Worm (Caenorhabditis elegans) whole organism, L2 larva: Measurements from ENCODE around the gene T23E7.2.

Experiments
- C34F6.9 ChIP-seq: fragments of 150-350 bp; optimal IDR thresholded peaks from 2 replicates; lab custom pipeline; 2014; ENCODE audit warnings: missing biosample characterization, missing genetic modification characterization
- F13H6.1 ChIP-seq: sonication (generic microtip); optimal IDR thresholded peaks from 2 replicates; lab custom pipeline; 2016; ENCODE audit warnings: missing genetic modification characterization, missing compliant biosample characterization
- ZK546.5 ChIP-seq: sonication (generic microtip); optimal IDR thresholded peaks from 2 replicates; lab custom pipeline; 2017; ENCODE audit warnings: missing biosample characterization, missing genetic modification characterization
- blmp-1 ChIP-seq: sonication (generic microtip); optimal IDR thresholded peaks from 2 replicates; lab custom pipeline; 2017; ENCODE audit warnings: missing genetic modification characterization, mild to moderate bottlenecking, missing compliant biosample characterization, antibody characterized with exemption, moderate library complexity; ENCODE audit not compliant: insufficient read depth
- ceh-16 ChIP-seq: fragments of 150-350 bp; optimal IDR thresholded peaks from 2 replicates; lab custom pipeline; 2014; ENCODE audit warnings: missing biosample characterization, missing genetic modification characterization
- crh-2 ChIP-seq: sonication (generic microtip); optimal IDR thresholded peaks from 2 replicates; lab custom pipeline; 2017; ENCODE audit warnings: missing biosample characterization, missing genetic modification characterization
- egl-27 ChIP-seq: sonication (generic microtip); optimal IDR thresholded peaks from 3 replicates; lab custom pipeline; 2017; ENCODE audit warnings: missing biosample characterization, missing genetic modification reagents, missing genetic modification characterization
- elt-1 ChIP-seq: fragments of 150-350 bp; optimal IDR thresholded peaks from 2 replicates; lab custom pipeline; 2014; ENCODE audit warnings: missing biosample characterization, missing genetic modification characterization
- elt-3 ChIP-seq: sonication (generic microtip); optimal IDR thresholded peaks from 2 replicates; lab custom pipeline; 2017; ENCODE audit warnings: missing biosample characterization, missing genetic modification characterization
- fos-1 ChIP-seq: fragments of 150-350 bp; optimal IDR thresholded peaks from 2 replicates; lab custom pipeline; 2014; ENCODE audit warnings: missing biosample characterization, missing genetic modification characterization
- gmeb-1 ChIP-seq: fragments of 150-350 bp; optimal IDR thresholded peaks from 2 replicates; lab custom pipeline; 2014; ENCODE audit warnings: missing biosample characterization, missing genetic modification characterization
- lsy-2 ChIP-seq, 2 experiments: fragments of 150-350 bp in 1 of 2; sonication (generic microtip) in 1 of 2; optimal IDR thresholded peaks; 2 replicates each; lab custom pipeline; 2014 to 2017; ENCODE audit warnings: missing biosample characterization in 2 of 2, missing genetic modification characterization in 2 of 2
- mab-5 ChIP-seq: fragments of 150-350 bp; optimal IDR thresholded peaks from 2 replicates; lab custom pipeline; 2014; ENCODE audit warnings: missing biosample characterization, missing genetic modification characterization
- mbf-1 ChIP-seq: sonication (generic microtip); optimal IDR thresholded peaks from 2 replicates; lab custom pipeline; 2017; ENCODE audit warnings: missing biosample characterization, missing genetic modification characterization
- mdl-1 ChIP-seq, 2 experiments: fragments of 150-350 bp in 1 of 2; sonication (generic microtip) in 1 of 2; optimal IDR thresholded peaks; 2 replicates each; lab custom pipeline; 2017; ENCODE audit warnings: missing biosample characterization in 2 of 2, missing genetic modification characterization in 2 of 2
- nhr-10 ChIP-seq: sonication (generic microtip); optimal IDR thresholded peaks from 2 replicates; lab custom pipeline; 2017; ENCODE audit warnings: missing biosample characterization, missing genetic modification characterization
- nhr-11 ChIP-seq: fragments of 150-350 bp; optimal IDR thresholded peaks from 2 replicates; lab custom pipeline; 2014; ENCODE audit warnings: missing biosample characterization, missing genetic modification characterization
- nhr-12 ChIP-seq: fragments of 150-350 bp; optimal IDR thresholded peaks from 2 replicates; lab custom pipeline; 2014; ENCODE audit warnings: missing biosample characterization, missing genetic modification characterization
- nhr-129 ChIP-seq: fragments of 150-350 bp; optimal IDR thresholded peaks from 2 replicates; lab custom pipeline; 2014; ENCODE audit warnings: missing biosample characterization, missing genetic modification characterization
- nhr-21 ChIP-seq: fragments of 150-350 bp; optimal IDR thresholded peaks from 2 replicates; lab custom pipeline; 2014; ENCODE audit warnings: missing biosample characterization, missing genetic modification characterization
- nhr-23 ChIP-seq: fragments of 150-350 bp; optimal IDR thresholded peaks from 2 replicates; lab custom pipeline; 2014; ENCODE audit warnings: missing biosample characterization, missing genetic modification reagents, missing genetic modification characterization
- nhr-25 ChIP-seq: fragments of 150-350 bp; sonication (generic microtip); optimal IDR thresholded peaks from 3 replicates; lab custom pipeline; 2014; ENCODE audit warnings: missing biosample characterization, missing genetic modification characterization
- nhr-6 ChIP-seq: fragments of 150-350 bp; optimal IDR thresholded peaks from 2 replicates; lab custom pipeline; 2014; ENCODE audit warnings: missing biosample characterization, missing genetic modification characterization
- sem-4 ChIP-seq: fragments of 150-350 bp; optimal IDR thresholded peaks from 2 replicates; lab custom pipeline; 2014; ENCODE audit warnings: missing biosample characterization, missing genetic modification reagents, missing genetic modification characterization
- skn-1 ChIP-seq: sonication (generic microtip); optimal IDR thresholded peaks from 2 replicates; lab custom pipeline; 2017; ENCODE audit warnings: missing biosample characterization, missing genetic modification characterization
- sma-3 ChIP-seq: sonication (generic microtip); optimal IDR thresholded peaks from 2 replicates; lab custom pipeline; 2016; ENCODE audit warnings: missing genetic modification reagents, missing genetic modification characterization, missing compliant biosample characterization
- sma-9 ChIP-seq, 2 experiments: fragments of 150-350 bp in 1 of 2; sonication (generic microtip) in 1 of 2; optimal IDR thresholded peaks; 2 replicates each; lab custom pipeline; 2014 to 2016; ENCODE audit warnings: missing genetic modification characterization in 2 of 2, mild to moderate bottlenecking in 1 of 2, missing biosample characterization in 1 of 2, missing compliant biosample characterization in 1 of 2, missing genetic modification reagents in 1 of 2, moderate library complexity in 1 of 2
- unc-39 ChIP-seq: fragments of 150-350 bp; optimal IDR thresholded peaks from 2 replicates; lab custom pipeline; 2014; ENCODE audit warnings: missing biosample characterization, missing genetic modification characterization
- unc-55 ChIP-seq: fragments of 150-350 bp; sonication (generic microtip); optimal IDR thresholded peaks from 3 replicates; lab custom pipeline; 2014; ENCODE audit warnings: missing biosample characterization, missing genetic modification reagents, missing genetic modification characterization
- unc-62 ChIP-seq: fragments of 150-350 bp; optimal IDR thresholded peaks from 2 replicates; lab custom pipeline; 2014; ENCODE audit warnings: missing biosample characterization, missing genetic modification reagents, missing genetic modification characterization
- zag-1 ChIP-seq: fragments of 150-350 bp; optimal IDR thresholded peaks from 2 replicates; lab custom pipeline; 2014; ENCODE audit warnings: missing biosample characterization, missing genetic modification characterization
- ztf-1 ChIP-seq: fragments of 200-800 bp; sonication (Bioruptor generic); conservative IDR thresholded peaks from 2 replicates; pipeline ENCODE4 v1.3.6; 2022; ENCODE audit warnings: missing genetic modification characterization, missing compliant biosample characterization
- ztf-11 ChIP-seq: sonication (generic microtip); optimal IDR thresholded peaks from 2 replicates; lab custom pipeline; 2017; ENCODE audit warnings: missing biosample characterization, missing genetic modification characterization

Gene T23E7.2

DNA sequence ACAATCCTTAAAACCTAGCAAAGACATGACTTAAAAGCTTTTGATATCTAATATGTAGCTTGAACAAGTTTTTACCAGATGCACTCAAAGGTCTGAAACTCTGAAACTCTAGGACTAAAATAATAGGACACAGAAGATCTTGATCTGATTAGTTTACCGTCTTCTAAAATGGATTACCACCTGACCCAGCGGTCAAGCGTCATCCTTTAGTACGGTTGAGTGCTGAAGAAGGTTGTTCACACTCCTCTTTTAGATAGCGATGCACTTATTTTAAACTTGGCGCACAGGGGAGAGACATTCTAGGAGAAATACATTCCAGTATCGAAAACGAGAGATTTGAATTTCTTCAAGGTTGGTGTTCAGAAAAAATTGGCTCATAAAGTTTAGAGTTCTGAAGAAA lies 12.9 kb downstream of the T23E7.2 start:
- TF ChIP-seq elt-3 (tag; lab: Kevin White, UChicago) (no peak), unc-55 (GFP tag; lab: Kevin White, UChicago) (no peak), nhr-10 (tag; lab: Kevin White, UChicago) (no peak), mbf-1 (no peak), sma-9 (GFP tag; optimal IDR thresholded peaks at IDR 0.05; lab: Kevin White, UChicago) (no peak), sma-9 (tag; optimal IDR thresholded peaks at IDR 0.05; lab: Kevin White, UChicago) (no peak), nhr-6 (tag; lab: Kevin White, UChicago) (no peak), zag-1 (tag; lab: Kevin White, UChicago) (no peak), blmp-1 (tag; lab: Kevin White, UChicago) (no peak), mab-5 (tag; lab: Kevin White, UChicago) (no peak), F13H6.1 (tag; lab: Kevin White, UChicago) (no peak), unc-39 (tag; lab: Kevin White, UChicago) (no peak), ztf-1 (GFP tag; lab: Robert Waterston, UW) (no peak), nhr-23 (tag; lab: Kevin White, UChicago) (no peak), skn-1 (tag; lab: Kevin White, UChicago) (no peak), unc-62 (GFP tag; lab: Kevin White, UChicago) (no peak), mdl-1 (tag; optimal IDR thresholded peaks at IDR 0.05; lab: Kevin White, UChicago) (no peak)

DNA sequence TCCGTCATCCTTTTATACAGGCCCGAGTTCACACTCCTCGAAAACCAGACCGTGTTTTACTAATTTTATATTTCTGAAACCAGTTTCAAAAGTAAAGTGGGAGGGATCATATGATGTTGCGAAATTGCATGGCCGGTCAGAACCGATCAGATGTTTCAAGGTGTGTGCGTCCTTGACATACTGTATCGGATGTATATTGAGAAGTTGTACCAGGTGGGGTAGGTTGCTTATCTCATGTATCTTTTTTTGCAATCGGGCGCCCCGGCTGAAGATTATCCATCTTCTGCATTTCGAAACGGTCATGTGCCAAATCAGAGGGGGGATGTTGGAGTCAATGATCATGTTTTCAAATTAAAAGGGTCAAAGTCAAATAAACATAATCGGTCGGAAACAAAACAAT lies 13.9 kb downstream of the T23E7.2 start, which contains the start of gene T23E7.6:
TSS of gene T23E7.6 (minus strand) at position 45 of the 400 bp plus-strand sequence.
- TF ChIP-seq nhr-10 (tag; lab: Kevin White, UChicago), result no peak
- peak; percentile 73 for TF ChIP-seq nhr-21 (tag; lab: Kevin White, UChicago)
- peak; percentile 33 for TF ChIP-seq sem-4 (tag; lab: Kevin White, UChicago)
- no peak for TF ChIP-seq C34F6.9 (tag; lab: Kevin White, UChicago)
- peak; percentile 85 for TF ChIP-seq nhr-129 (tag; lab: Kevin White, UChicago)
- TF ChIP-seq sma-9 (GFP tag; optimal IDR thresholded peaks at IDR 0.05; lab: Kevin White, UChicago), result peak; percentile 92
- TF ChIP-seq sma-9 (tag; optimal IDR thresholded peaks at IDR 0.05; lab: Kevin White, UChicago), result no peak
- peak; percentile 97 for TF ChIP-seq elt-1 (tag; lab: Kevin White, UChicago)
- peak; percentile 93 for TF ChIP-seq ceh-16 (tag; lab: Kevin White, UChicago)
- peak; percentile 36 for TF ChIP-seq egl-27
- TF ChIP-seq ZK546.5 (tag; lab: Kevin White, UChicago), result no peak
- TF ChIP-seq blmp-1 (tag; lab: Kevin White, UChicago), result peak; percentile 85
- TF ChIP-seq nhr-25, result peak; percentile 89
- peak; percentile 74 for TF ChIP-seq sma-3 (GFP tag; lab: Kevin White, UChicago)

DNA sequence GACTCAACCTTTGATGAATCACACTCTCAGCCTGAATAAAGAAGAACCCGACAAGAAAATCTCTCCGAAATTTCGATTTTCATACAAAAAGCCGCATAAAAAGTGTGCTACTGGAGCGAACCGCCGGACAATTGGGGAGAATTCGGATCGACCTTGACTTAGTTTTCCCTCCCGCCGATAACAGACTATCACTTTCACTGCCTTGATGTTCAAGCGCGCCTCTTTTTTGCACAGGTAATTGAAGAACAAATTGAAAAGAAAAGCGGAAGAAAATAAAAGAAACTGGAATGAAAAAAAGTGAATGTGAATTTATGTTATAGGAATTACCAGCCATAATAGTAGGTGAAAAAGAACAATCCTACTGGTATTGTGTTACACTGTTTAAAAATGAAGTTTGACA lies 15.1 kb downstream of the T23E7.2 start:
- TF ChIP-seq ceh-16 (tag; lab: Kevin White, UChicago), result no peak
- TF ChIP-seq nhr-12 (tag; lab: Kevin White, UChicago), result no peak
- no peak for TF ChIP-seq sma-9 (GFP tag; optimal IDR thresholded peaks at IDR 0.05; lab: Kevin White, UChicago)
- no peak for TF ChIP-seq sma-9 (tag; optimal IDR thresholded peaks at IDR 0.05; lab: Kevin White, UChicago)
- no peak for TF ChIP-seq ztf-11 (tag; lab: Kevin White, UChicago)
- TF ChIP-seq zag-1 (tag; lab: Kevin White, UChicago), result no peak
- TF ChIP-seq blmp-1 (tag; lab: Kevin White, UChicago), result peak; percentile 81
- no peak for TF ChIP-seq skn-1 (tag; lab: Kevin White, UChicago)
- no peak for TF ChIP-seq unc-62 (GFP tag; lab: Kevin White, UChicago)
- peak; percentile 2 for TF ChIP-seq elt-1 (tag; lab: Kevin White, UChicago)

DNA sequence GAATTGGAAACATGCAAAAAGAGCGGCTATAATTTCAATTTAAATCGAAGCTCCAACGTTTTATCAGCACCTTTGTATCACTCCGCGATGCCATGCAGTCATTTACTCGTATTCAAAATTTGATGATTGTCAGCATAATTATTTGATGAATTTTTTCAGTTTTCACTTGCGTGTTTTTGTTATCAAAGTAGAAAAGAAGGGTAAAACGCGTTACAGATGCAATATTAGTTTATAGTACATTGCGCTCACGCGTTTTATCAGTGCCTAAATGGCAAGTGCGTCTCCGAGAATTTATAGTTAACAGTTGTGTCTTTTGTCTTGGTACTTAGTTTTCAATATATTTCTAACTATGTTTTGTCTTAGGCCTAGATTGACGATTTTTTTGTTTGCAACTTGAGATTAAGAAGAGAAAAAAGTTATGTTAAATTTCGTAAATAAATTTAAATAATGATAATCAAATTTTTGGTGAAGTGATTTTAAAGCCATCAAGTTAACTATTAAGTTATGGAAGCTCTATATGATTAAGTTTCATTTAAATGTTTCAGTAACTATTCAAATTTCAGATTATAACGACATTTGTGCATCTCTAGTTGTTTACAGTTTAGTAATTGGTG lies 23.9 kb downstream of the T23E7.2 start, which contains the start of gene cgt-2:
TSS of gene cgt-2 (plus strand) at position 564 of the 614 bp plus-strand sequence.
- TF ChIP-seq ZK546.5 (tag; lab: Kevin White, UChicago) (no peak), ztf-1 (GFP tag; lab: Robert Waterston, UW) (no peak), crh-2 (tag; lab: Kevin White, UChicago) (peak; percentile 20), skn-1 (tag; lab: Kevin White, UChicago) (peak; percentile 72), fos-1 (tag; lab: Kevin White, UChicago) (peak; percentile 77)

DNA sequence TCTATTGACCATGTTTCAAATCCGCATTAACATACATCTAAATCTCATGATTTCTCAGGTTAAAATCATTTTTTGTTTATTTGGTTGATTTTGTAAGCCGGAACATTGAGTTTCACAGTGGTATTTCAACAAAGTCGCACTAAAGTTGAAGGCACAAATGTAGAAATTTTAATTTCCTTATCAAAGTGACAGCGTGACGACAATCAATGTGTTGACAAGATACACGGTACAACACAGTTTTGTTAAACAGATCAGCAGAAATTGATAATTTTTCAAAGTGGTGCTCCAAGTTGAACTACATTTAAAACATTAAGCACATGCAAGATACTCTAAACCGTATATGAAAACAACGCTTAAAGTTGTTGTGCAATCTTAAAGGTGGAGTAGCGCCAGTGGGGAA lies 31.8 kb downstream of the T23E7.2 start:
- peak; percentile 13 for TF ChIP-seq crh-2 (tag; lab: Kevin White, UChicago)
- no peak for TF ChIP-seq sma-9 (GFP tag; optimal IDR thresholded peaks at IDR 0.05; lab: Kevin White, UChicago)
- no peak for TF ChIP-seq sma-9 (tag; optimal IDR thresholded peaks at IDR 0.05; lab: Kevin White, UChicago)
- TF ChIP-seq fos-1 (tag; lab: Kevin White, UChicago), result peak; percentile 11
- TF ChIP-seq nhr-12 (tag; lab: Kevin White, UChicago), result no peak
- TF ChIP-seq mdl-1 (tag; optimal IDR thresholded peaks at IDR 0.05; lab: Kevin White, UChicago), result no peak
- no peak for TF ChIP-seq nhr-129 (tag; lab: Kevin White, UChicago)
- no peak for TF ChIP-seq unc-55 (GFP tag; lab: Kevin White, UChicago)
- no peak for TF ChIP-seq ztf-1 (GFP tag; lab: Robert Waterston, UW)
- TF ChIP-seq nhr-25, result no peak
- TF ChIP-seq gmeb-1 (tag; lab: Kevin White, UChicago), result no peak
- TF ChIP-seq nhr-11, result no peak
- no peak for TF ChIP-seq lsy-2 (tag; optimal IDR thresholded peaks at IDR 0.05; lab: Kevin White, UChicago)
- TF ChIP-seq ceh-16 (tag; lab: Kevin White, UChicago), result no peak
